Fruit fly (Drosophila melanogaster): ENCODE results near the gene CG4597.

CG4597 gene

DNA sequence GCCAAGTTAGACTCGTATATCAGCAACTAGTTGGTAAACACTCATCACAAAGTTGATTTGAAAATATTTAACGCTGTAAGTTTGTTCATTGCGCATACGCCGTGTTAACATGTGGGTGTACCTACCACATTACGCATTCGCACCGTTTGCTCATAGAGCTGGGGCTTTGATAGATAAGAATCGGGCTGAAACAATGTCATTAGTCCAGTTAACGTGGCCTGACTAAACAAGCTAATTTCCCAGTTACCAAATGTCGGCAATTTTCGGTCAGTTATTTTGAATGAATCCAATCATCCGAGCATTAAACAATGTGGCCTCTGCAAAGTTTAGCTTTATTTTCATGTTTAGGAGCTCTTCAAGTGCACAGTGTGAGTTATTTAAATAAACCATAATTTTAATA lies at the start of gene CG4597:
CG4597 (plus strand) TSS at position 301 of the 400 bp plus-strand sequence.
- TF ChIP-seq Sp1 (GFP tag; optimal IDR thresholded peaks at IDR 0.05) (no peak), dsf (GFP tag; optimal IDR thresholded peaks at IDR 0.05; ENCODE audit: borderline replicate concordance) (no peak), Dif (GFP tag; optimal IDR thresholded peaks at IDR 0.05; ENCODE audit: partially characterized antibody) (no peak)

DNA sequence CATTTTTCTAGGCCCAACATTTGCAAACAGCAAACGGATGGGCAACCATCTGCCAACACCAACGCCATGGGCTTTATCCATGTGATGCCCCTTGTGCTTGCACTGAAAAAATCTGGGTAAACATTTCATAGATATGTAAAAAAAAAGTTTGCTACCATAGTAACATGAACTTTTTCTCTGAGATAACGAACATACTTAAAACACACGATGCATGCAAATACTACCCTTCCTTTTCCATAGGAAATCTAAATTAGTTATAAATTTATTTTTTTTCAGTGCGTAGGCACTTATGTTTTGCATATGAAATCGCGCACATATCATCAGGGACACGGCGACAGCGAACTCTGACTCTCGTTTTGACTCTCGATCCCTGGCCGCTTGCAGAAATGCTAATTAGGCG lies 48.5 kb upstream of the CG4597 start:
- TF ChIP-seq fru (GFP tag; optimal IDR thresholded peaks at IDR 0.05) (no peak), Hr83 (GFP tag; optimal IDR thresholded peaks at IDR 0.05; ENCODE audit: poor library complexity, severe bottlenecking) (no peak), rgr (GFP tag; optimal IDR thresholded peaks at IDR 0.05) (no peak), Mio (GFP tag; optimal IDR thresholded peaks at IDR 0.05) (no peak), tai (GFP tag; optimal IDR thresholded peaks at IDR 0.05) (no peak), Rel (GFP tag; optimal IDR thresholded peaks at IDR 0.05) (no peak), Rel (tag; optimal IDR thresholded peaks at IDR 0.05) (no peak), Vsx2 (GFP tag; optimal IDR thresholded peaks at IDR 0.05; ENCODE audit: partially characterized antibody) (no peak), CG9705 (GFP tag; optimal IDR thresholded peaks at IDR 0.05) (no peak)

DNA sequence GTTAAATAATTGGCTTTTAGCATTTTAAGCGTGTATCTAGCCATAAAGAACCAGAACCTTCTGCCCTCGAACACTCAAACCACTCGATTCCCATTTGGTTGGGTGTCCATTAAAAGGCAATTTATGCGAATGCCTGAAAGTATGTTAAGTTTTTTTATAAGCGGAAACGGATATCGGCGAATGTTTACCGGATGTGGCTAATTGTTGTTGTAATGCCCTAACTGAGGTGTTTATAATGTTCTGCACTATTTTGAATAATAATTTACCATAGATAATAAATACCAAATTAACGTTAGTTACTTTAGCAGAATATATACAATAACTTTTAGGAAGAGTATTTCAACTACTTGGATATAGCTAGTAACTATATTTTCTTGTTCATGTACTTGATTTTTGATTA lies 32.6 kb upstream of the CG4597 start:
- TF ChIP-seq br (GFP tag; optimal IDR thresholded peaks at IDR 0.05) (no peak), rgr (GFP tag; optimal IDR thresholded peaks at IDR 0.05) (no peak), N (GFP tag; optimal IDR thresholded peaks at IDR 0.05) (no peak), Sp1 (GFP tag; optimal IDR thresholded peaks at IDR 0.05) (peak; percentile 18), CG32264 (GFP tag; optimal IDR thresholded peaks at IDR 0.05) (no peak), GATAd (GFP tag; optimal IDR thresholded peaks at IDR 0.05) (no peak), HLH106 (tag; optimal IDR thresholded peaks at IDR 0.05) (no peak), lola (GFP tag; optimal IDR thresholded peaks at IDR 0.05) (no peak)

DNA sequence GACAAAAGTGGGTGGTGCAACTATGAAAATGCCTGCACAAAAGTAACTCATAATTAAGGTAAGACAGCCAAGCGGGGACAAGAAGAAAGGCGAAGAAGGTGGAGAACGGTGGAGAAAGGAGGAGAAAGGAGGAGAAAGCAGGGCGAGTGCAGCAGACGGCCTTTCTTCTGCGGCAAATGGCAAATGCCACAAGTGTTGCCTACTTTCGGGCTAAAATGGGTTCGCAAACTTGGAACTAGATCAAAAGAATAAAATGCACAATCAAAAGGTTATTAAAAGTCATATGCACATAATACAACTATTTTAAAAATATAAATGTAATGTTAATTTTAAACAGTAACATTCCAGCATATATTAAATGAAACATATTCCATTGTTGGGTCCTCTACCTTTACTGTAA lies 27.2 kb upstream of the CG4597 start:
- TF ChIP-seq h (GFP tag; optimal IDR thresholded peaks at IDR 0.05) (no peak), psq (GFP tag; optimal IDR thresholded peaks at IDR 0.05) (no peak), usp (GFP tag; optimal IDR thresholded peaks at IDR 0.05) (no peak), HLH106 (tag; optimal IDR thresholded peaks at IDR 0.05) (no peak), dsf (GFP tag; optimal IDR thresholded peaks at IDR 0.05; ENCODE audit: borderline replicate concordance) (no peak), fru (GFP tag; optimal IDR thresholded peaks at IDR 0.05) (no peak), CG32264 (GFP tag; optimal IDR thresholded peaks at IDR 0.05) (no peak), Rel (GFP tag; optimal IDR thresholded peaks at IDR 0.05) (no peak), Rel (tag; optimal IDR thresholded peaks at IDR 0.05) (no peak), lola (GFP tag; optimal IDR thresholded peaks at IDR 0.05) (no peak), GATAd (GFP tag; optimal IDR thresholded peaks at IDR 0.05) (no peak), Sp1 (GFP tag; optimal IDR thresholded peaks at IDR 0.05) (no peak), dmrt93B (GFP tag; optimal IDR thresholded peaks at IDR 0.05) (no peak), Hr83 (GFP tag; optimal IDR thresholded peaks at IDR 0.05; ENCODE audit: poor library complexity, severe bottlenecking) (no peak)

DNA sequence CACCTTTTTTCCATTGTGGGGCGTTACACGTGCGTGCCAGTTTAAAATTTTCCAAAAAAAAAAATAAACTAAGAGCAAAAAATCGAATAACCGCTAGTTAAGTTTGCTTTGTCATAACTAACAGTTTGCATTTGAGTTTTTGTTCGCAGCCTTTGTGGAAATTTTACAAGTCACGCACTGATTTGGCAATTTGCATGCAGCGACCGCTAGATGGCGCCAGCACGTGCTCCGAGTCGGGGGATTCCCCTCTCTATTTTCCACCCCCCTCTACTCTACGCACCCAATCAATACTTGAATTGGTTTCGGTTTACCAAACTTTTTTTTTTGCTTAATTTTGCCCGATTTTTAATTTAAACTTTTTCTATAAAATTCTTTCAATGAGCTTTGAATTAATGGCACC lies 4.1 kb upstream of the CG4597 start:
- TF ChIP-seq CG9705 (GFP tag; optimal IDR thresholded peaks at IDR 0.05) (no peak), Dfd (GFP tag; optimal IDR thresholded peaks at IDR 0.05) (no peak), Hr83 (GFP tag; optimal IDR thresholded peaks at IDR 0.05; ENCODE audit: poor library complexity, severe bottlenecking) (no peak), fru (GFP tag; optimal IDR thresholded peaks at IDR 0.05) (no peak), dsf (GFP tag; optimal IDR thresholded peaks at IDR 0.05; ENCODE audit: borderline replicate concordance) (no peak), tai (GFP tag; optimal IDR thresholded peaks at IDR 0.05) (no peak), rgr (GFP tag; optimal IDR thresholded peaks at IDR 0.05) (no peak), N (GFP tag; optimal IDR thresholded peaks at IDR 0.05) (no peak), Dif (GFP tag; optimal IDR thresholded peaks at IDR 0.05; ENCODE audit: partially characterized antibody) (no peak), Jra (GFP tag; optimal IDR thresholded peaks at IDR 0.05) (no peak), Hr78 (GFP tag; optimal IDR thresholded peaks at IDR 0.05) (no peak)

DNA sequence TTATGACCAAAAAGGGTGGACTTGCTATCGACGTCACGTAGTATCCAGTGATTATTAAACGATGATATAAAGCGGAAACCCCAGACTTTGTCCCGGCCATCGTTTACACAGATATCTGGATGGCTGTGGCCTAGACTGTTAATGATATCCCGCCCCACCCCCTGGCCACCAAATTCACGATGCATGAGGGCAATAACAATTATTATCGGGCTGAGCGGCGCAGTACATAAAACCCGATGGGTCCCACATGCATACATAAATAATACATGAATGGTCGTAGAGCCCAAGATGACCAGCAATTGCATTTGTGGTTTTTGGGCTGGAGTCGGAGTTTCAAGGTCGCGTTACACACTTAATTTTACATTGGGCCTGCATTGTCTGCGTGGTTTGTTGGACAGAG lies 1.7 kb upstream of the CG4597 start:
- TF ChIP-seq tai (GFP tag; optimal IDR thresholded peaks at IDR 0.05) (no peak), sage (GFP tag; optimal IDR thresholded peaks at IDR 0.05) (no peak), psq (GFP tag; optimal IDR thresholded peaks at IDR 0.05) (no peak), sv (GFP tag; optimal IDR thresholded peaks at IDR 0.05) (no peak), Hr83 (GFP tag; optimal IDR thresholded peaks at IDR 0.05; ENCODE audit: poor library complexity, severe bottlenecking) (no peak), Myc (optimal IDR thresholded peaks at IDR 0.05) (no peak), Mio (GFP tag; optimal IDR thresholded peaks at IDR 0.05) (no peak), ey (GFP tag; optimal IDR thresholded peaks at IDR 0.05) (no peak), Vsx2 (GFP tag; optimal IDR thresholded peaks at IDR 0.05; ENCODE audit: partially characterized antibody) (no peak), Dif (GFP tag; optimal IDR thresholded peaks at IDR 0.05; ENCODE audit: partially characterized antibody) (no peak), Sp1 (GFP tag; optimal IDR thresholded peaks at IDR 0.05) (no peak), Hr78 (GFP tag; optimal IDR thresholded peaks at IDR 0.05) (no peak), rgr (GFP tag; optimal IDR thresholded peaks at IDR 0.05) (no peak), OdsH (GFP tag; optimal IDR thresholded peaks at IDR 0.05) (no peak), brk (GFP tag; optimal IDR thresholded peaks at IDR 0.05) (no peak), Rel (GFP tag; optimal IDR thresholded peaks at IDR 0.05) (no peak), Rel (tag; optimal IDR thresholded peaks at IDR 0.05) (no peak), Dfd (GFP tag; optimal IDR thresholded peaks at IDR 0.05) (no peak), GATAd (GFP tag; optimal IDR thresholded peaks at IDR 0.05) (no peak), dmrt93B (GFP tag; optimal IDR thresholded peaks at IDR 0.05) (no peak)

Measured in whole organism, wandering third instar larva.